Worm (Caenorhabditis elegans): ENCODE data around the gene F46H5.7.

The F46H5.7 gene

ce11 chrX:7232158-7232822 lies 10.5 kb downstream of the F46H5.7 start (continued):
- TF ChIP-seq cey-2 (tag; optimal IDR thresholded peaks at IDR 0.05; ENCODE audit: borderline replicate concordance, insufficient read depth) (no peak), hlh-30 (tag; optimal IDR thresholded peaks at IDR 0.05; ENCODE audit: insufficient read depth) (no peak), php-3 (GFP tag; IDR thresholded peaks at IDR 0.05) (0 out of 2 replicates have a peak, but pooled peaks have one; percentile 7), dpl-1 (GFP tag; optimal IDR thresholded peaks at IDR 0.05) (peak; percentile 9), snpc-1.2 (GFP tag; IDR thresholded peaks at IDR 0.05) (no peak), mxl-3 (GFP tag; optimal IDR thresholded peaks at IDR 0.05) (peak; percentile 40), ZK546.5 (tag; optimal IDR thresholded peaks at IDR 0.05) (no peak), ceh-28 (tag; optimal IDR thresholded peaks at IDR 0.05) (no peak), lir-3 (tag; optimal IDR thresholded peaks at IDR 0.05) (no peak)

ce11 chrX:7230877-7231276 lies 11.9 kb downstream of the F46H5.7 start:
- no peak for TF ChIP-seq ceh-28 (tag; optimal IDR thresholded peaks at IDR 0.05)
- TF ChIP-seq dpl-1 (GFP tag; optimal IDR thresholded peaks at IDR 0.05) = no peak
- 0 out of 2 replicates have a peak, but pooled peaks have one; percentile 8 for TF ChIP-seq ceh-20 (GFP tag; IDR thresholded peaks at IDR 0.05)
- peak; percentile 71 for TF ChIP-seq set-16 (GFP tag; IDR thresholded peaks at IDR 0.05)

ce11 chrX:7230321-7230720 lies 12.5 kb downstream of the F46H5.7 start:
- TF ChIP-seq nhr-41 (GFP tag; IDR thresholded peaks at IDR 0.05) (no peak), snpc-4 (tag; optimal IDR thresholded peaks at IDR 0.05) (no peak), mxl-3 (GFP tag; optimal IDR thresholded peaks at IDR 0.05) (no peak), lsy-2 (tag; optimal IDR thresholded peaks at IDR 0.05) (peak in 1 of 2 experiments; percentile 59), madf-5 (GFP tag; IDR thresholded peaks at IDR 0.05) (no peak), hlh-30 (tag; optimal IDR thresholded peaks at IDR 0.05; ENCODE audit: insufficient read depth) (peak; percentile 29), zfp-2 (tag; optimal IDR thresholded peaks at IDR 0.05) (no peak), nhr-28 (tag; optimal IDR thresholded peaks at IDR 0.05) (peak; percentile 17), zfp-3 (GFP tag; conservative IDR thresholded peaks at IDR 0.05) (0 out of 2 replicates have a peak, but pooled peaks have one; percentile 44), mdl-1 (tag; optimal IDR thresholded peaks at IDR 0.05) (peak; percentile 7 to 14), ama-1 (optimal IDR thresholded peaks at IDR 0.05) (peak; percentile 82), nhr-48 (tag; optimal IDR thresholded peaks at IDR 0.05) (no peak), daf-8 (GFP tag; IDR thresholded peaks at IDR 0.05) (no peak), nhr-25 (tag; optimal IDR thresholded peaks at IDR 0.05; ENCODE audit: borderline replicate concordance, insufficient read depth) (peak; percentile 45), skn-1 (tag; optimal IDR thresholded peaks at IDR 0.05) (peak; percentile 31), snpc-1.2 (GFP tag; IDR thresholded peaks at IDR 0.05) (no peak), nhr-77 (tag; optimal IDR thresholded peaks at IDR 0.05) (no peak), ceh-32 (tag; optimal IDR thresholded peaks at IDR 0.05; ENCODE audit: poor library complexity) (no peak), mes-2 (tag; optimal IDR thresholded peaks at IDR 0.05; ENCODE audit: poor library complexity, severe bottlenecking) (peak; percentile 13), lin-13 (GFP tag; optimal IDR thresholded peaks at IDR 0.05) (no peak), arid-1 (GFP tag; conservative IDR thresholded peaks at IDR 0.05) (no peak), hmg-1.1 (GFP tag; IDR thresholded peaks at IDR 0.05) (no peak), duxl-1 (tag; optimal IDR thresholded peaks at IDR 0.05; ENCODE audit: poor library complexity) (peak; percentile 20), spr-3 (GFP tag; optimal IDR thresholded peaks at IDR 0.05) (no peak), Y105C5A.15 (GFP tag; IDR thresholded peaks at IDR 0.05) (no peak), aha-1 (tag) (peak; percentile 73), tra-1 (GFP tag; IDR thresholded peaks at IDR 0.05) (no peak), madf-9 (GFP tag; conservative IDR thresholded peaks at IDR 0.05) (no peak), daf-12 (tag; optimal IDR thresholded peaks at IDR 0.05) (no peak), lin-1 (GFP tag; IDR thresholded peaks at IDR 0.05) (no peak), hlh-11 (tag; optimal IDR thresholded peaks at IDR 0.05) (peak; percentile 12), unc-62 (GFP tag; optimal IDR thresholded peaks at IDR 0.05 in 1 of 2) (peak in 1 of 2 experiments; percentile 68), unc-62 (tag; optimal IDR thresholded peaks at IDR 0.05) (no peak), rbr-2 (tag; optimal IDR thresholded peaks at IDR 0.05) (peak; percentile 19), fkh-10 (GFP tag; optimal IDR thresholded peaks at IDR 0.05) (no peak), daf-16 (GFP tag; optimal IDR thresholded peaks at IDR 0.05) (peak in 1 of 2 experiments; percentile 78), daf-16 (tag; optimal IDR thresholded peaks at IDR 0.05) (peak; percentile 31), mep-1 (tag; optimal IDR thresholded peaks at IDR 0.05) (peak; percentile 53)

All from whole organism, L4 larva.